Fruit fly (Drosophila melanogaster): ENCODE results near the gene CG1737.

Gene CG1737

DNA sequence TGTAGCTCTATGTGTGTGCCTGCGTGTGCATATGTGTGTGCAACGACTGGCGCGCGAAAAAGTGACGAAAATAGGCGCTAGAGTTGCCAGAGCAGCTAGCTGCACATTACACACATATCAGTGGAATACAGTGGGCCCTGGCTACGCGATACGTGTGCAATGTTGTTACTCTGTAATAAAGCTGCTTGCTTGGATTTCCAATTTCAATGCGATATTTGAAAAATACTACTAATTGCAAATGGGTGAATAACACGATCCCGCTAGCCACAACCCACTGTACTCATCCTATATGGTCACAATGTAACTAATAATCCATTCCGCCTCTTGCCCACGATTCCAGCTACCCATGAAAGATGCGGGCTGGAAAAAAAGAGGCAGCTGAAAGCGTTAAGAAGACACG is 943 bp downstream of the CG1737 start (continued):
- TF ChIP-seq CG9932 (GFP tag; IDR thresholded peaks at IDR 0.05) (peak; percentile 94), CG2129 (GFP tag; IDR thresholded peaks at IDR 0.05; ENCODE audit: partially characterized antibody) (no peak), Neu2 (GFP tag; optimal IDR thresholded peaks at IDR 0.05; ENCODE audit: borderline replicate concordance) (peak; percentile 66), CG6254 (GFP tag; optimal IDR thresholded peaks at IDR 0.05) (peak; percentile 81), CG17829 (tag; optimal IDR thresholded peaks at IDR 0.05) (peak; percentile 88), ci (GFP tag; IDR thresholded peaks at IDR 0.05) (peak; percentile 98), Camta (GFP tag; optimal IDR thresholded peaks at IDR 0.05) (peak; percentile 90), CG31224 (GFP tag; IDR thresholded peaks at IDR 0.05) (peak; percentile 85), ato (GFP tag; IDR thresholded peaks at IDR 0.05; ENCODE audit: partially characterized antibody) (no peak), CG8765 (GFP tag; IDR thresholded peaks at IDR 0.05) (peak; percentile 93), CG13894 (tag; optimal IDR thresholded peaks at IDR 0.05) (peak; percentile 82), br (optimal IDR thresholded peaks at IDR 0.05) (no peak), Rx (GFP tag; IDR thresholded peaks at IDR 0.05) (peak; percentile 94), inv (GFP tag; IDR thresholded peaks at IDR 0.05; ENCODE audit: partially characterized antibody) (no peak), Sin3A (optimal IDR thresholded peaks at IDR 0.05) (no peak), pfk (GFP tag; optimal IDR thresholded peaks at IDR 0.05) (no peak), CG6272 (GFP tag; IDR thresholded peaks at IDR 0.05) (peak; percentile 88), prd (optimal IDR thresholded peaks at IDR 0.05) (no peak), prd (GFP tag; IDR thresholded peaks at IDR 0.05) (peak; percentile 97), CG13287 (GFP tag; IDR thresholded peaks at IDR 0.05; ENCODE audit: partially characterized antibody) (no peak), sens (GFP tag) (peak; percentile 97), CG6683 (GFP tag; optimal IDR thresholded peaks at IDR 0.05) (peak; percentile 76), dpn (GFP tag; optimal IDR thresholded peaks at IDR 0.05) (peak; percentile 94 to 97), pzg (GFP tag; optimal IDR thresholded peaks at IDR 0.05) (peak; percentile 18), CG1792 (GFP tag; optimal IDR thresholded peaks at IDR 0.05) (peak; percentile 87), sens-2 (GFP tag; IDR thresholded peaks at IDR 0.05) (peak; percentile 93), CoRest (tag; optimal IDR thresholded peaks at IDR 0.05) (peak; percentile 93), Fer3 (tag; optimal IDR thresholded peaks at IDR 0.05) (peak; percentile 92), CG2875 (GFP tag; optimal IDR thresholded peaks at IDR 0.05) (peak; percentile 90), Meics (GFP tag; optimal IDR thresholded peaks at IDR 0.05) (peak; percentile 93), peb (GFP tag; IDR thresholded peaks at IDR 0.05) (peak; percentile 79), dmrt99B (tag; optimal IDR thresholded peaks at IDR 0.05) (peak; percentile 95), dimm (GFP tag; IDR thresholded peaks at IDR 0.05) (peak; percentile 86), CG6175 (GFP tag; IDR thresholded peaks at IDR 0.05) (peak; percentile 83; the same call in 2 of the 3 replicates), CG4360 (GFP tag; IDR thresholded peaks at IDR 0.05) (peak; percentile 79), CG2712 (tag; optimal IDR thresholded peaks at IDR 0.05) (peak; percentile 91), Nf-YA (GFP tag; IDR thresholded peaks at IDR 0.05) (peak; percentile 93), pnt (GFP tag; optimal IDR thresholded peaks at IDR 0.05) (peak; percentile 95), CG34376 (GFP tag; optimal IDR thresholded peaks at IDR 0.05) (peak; percentile 72), CG34224 (GFP tag; IDR thresholded peaks at IDR 0.05; ENCODE audit: partially characterized antibody) (no peak), Scr (GFP tag; IDR thresholded peaks at IDR 0.05; ENCODE audit: partially characterized antibody) (no peak), sob (GFP tag; IDR thresholded peaks at IDR 0.05) (peak; percentile 96), CG31365 (tag; optimal IDR thresholded peaks at IDR 0.05) (peak; percentile 78), CG15479 (GFP tag; optimal IDR thresholded peaks at IDR 0.05) (peak; percentile 20), CG12071 (GFP tag; optimal IDR thresholded peaks at IDR 0.05) (peak; percentile 96), CG3847 (GFP tag; IDR thresholded peaks at IDR 0.05) (peak; percentile 93), CG8281 (tag; optimal IDR thresholded peaks at IDR 0.05) (peak; percentile 75), Hmr (GFP tag; optimal IDR thresholded peaks at IDR 0.05) (peak; percentile 92), aop (GFP tag; IDR thresholded peaks at IDR 0.05) (peak; percentile 86), dan (GFP tag; IDR thresholded peaks at IDR 0.05) (peak; percentile 74), pb (GFP tag; optimal IDR thresholded peaks at IDR 0.05) (peak; percentile 90), CG10462 (GFP tag; optimal IDR thresholded peaks at IDR 0.05) (peak; percentile 88)
